Fruit fly (Drosophila melanogaster): ENCODE results near the gene CG42654.

The CG42654 gene

dm6 chr3L:19928435-19929011, 25.8 kb downstream of the CG42654 start, which contains the start of the genes CG8004 and RhoGDI (continued):
- TF ChIP-seq chif (GFP tag; optimal IDR thresholded peaks at IDR 0.05) (peak; percentile 12 to 64), Hr39 (optimal IDR thresholded peaks at IDR 0.05) (no peak), corto (GFP tag; optimal IDR thresholded peaks at IDR 0.05) (no peak), CG2202 (tag; optimal IDR thresholded peaks at IDR 0.05) (peak; percentile 32), pnt (GFP tag; optimal IDR thresholded peaks at IDR 0.05) (peak; percentile 51), ara (GFP tag; IDR thresholded peaks at IDR 0.05) (no peak), Med (GFP tag) (peak; percentile 96), Hr51 (GFP tag; optimal IDR thresholded peaks at IDR 0.05) (peak; percentile 57 to 70), D (optimal IDR thresholded peaks at IDR 0.05) (no peak), D (GFP tag; optimal IDR thresholded peaks at IDR 0.05) (no peak), Rfx (GFP tag; IDR thresholded peaks at IDR 0.05) (peak; percentile 72), disco-r (GFP tag; optimal IDR thresholded peaks at IDR 0.05) (peak; percentile 35), bigmax (GFP tag; optimal IDR thresholded peaks at IDR 0.05) (no peak), CG17802 (tag; optimal IDR thresholded peaks at IDR 0.05) (peak; percentile 79), CG8478 (optimal IDR thresholded peaks at IDR 0.05) (no peak), stc (GFP tag; IDR thresholded peaks at IDR 0.05) (0 out of 2 replicates have a peak, but pooled peaks have one; percentile 19), CG18599 (GFP tag; optimal IDR thresholded peaks at IDR 0.05) (peak; percentile 29), esg (GFP tag; conservative IDR thresholded peaks at IDR 0.05) (peak; percentile 51), CrebB (tag; optimal IDR thresholded peaks at IDR 0.05) (peak; percentile 4), hb (GFP tag; IDR thresholded peaks at IDR 0.05; ENCODE audit: partially characterized antibody) (no peak), ro (GFP tag; IDR thresholded peaks at IDR 0.05) (no peak), lola (GFP tag; optimal IDR thresholded peaks at IDR 0.05) (peak in 1 of 3 experiments; percentile 51), h (optimal IDR thresholded peaks at IDR 0.05) (no peak), CG7963 (GFP tag; IDR thresholded peaks at IDR 0.05; ENCODE audit: partially characterized antibody) (no peak), CG9437 (GFP tag; optimal IDR thresholded peaks at IDR 0.05) (peak; percentile 13), Gsc (GFP tag; IDR thresholded peaks at IDR 0.05) (no peak), Antp (GFP tag; optimal IDR thresholded peaks at IDR 0.05) (peak; percentile 61), nau (GFP tag; optimal IDR thresholded peaks at IDR 0.05) (no peak), az2 (GFP tag; optimal IDR thresholded peaks at IDR 0.05) (peak; percentile 63), Oaz (GFP tag; IDR thresholded peaks at IDR 0.05) (no peak), CG10267 (tag; optimal IDR thresholded peaks at IDR 0.05) (peak; percentile 78), CG13624 (GFP tag; optimal IDR thresholded peaks at IDR 0.05) (peak; percentile 71), CG6654 (GFP tag; optimal IDR thresholded peaks at IDR 0.05) (no peak), PHDP (tag; optimal IDR thresholded peaks at IDR 0.05) (peak; percentile 66), schlank (tag; optimal IDR thresholded peaks at IDR 0.05) (no peak), CG15269 (tag; optimal IDR thresholded peaks at IDR 0.05) (peak; percentile 60), Ets65A (GFP tag) (peak; percentile 91), jing (GFP tag; optimal IDR thresholded peaks at IDR 0.05) (no peak), CG43689 (GFP tag; IDR thresholded peaks at IDR 0.05) (no peak), hth (optimal IDR thresholded peaks at IDR 0.05) (no peak), tio (GFP tag; optimal IDR thresholded peaks at IDR 0.05) (no peak), CG1603 (tag; optimal IDR thresholded peaks at IDR 0.05) (peak; percentile 73), CG13123 (GFP tag; optimal IDR thresholded peaks at IDR 0.05) (peak; percentile 45), Six4 (GFP tag; optimal IDR thresholded peaks at IDR 0.05) (peak; percentile 44), CG8290 (GFP tag; optimal IDR thresholded peaks at IDR 0.05) (peak; percentile 39), CG8290 (tag; optimal IDR thresholded peaks at IDR 0.05) (peak in 1 of 2 experiments; percentile 30), odd (GFP tag; optimal IDR thresholded peaks at IDR 0.05) (no peak), CG11560 (tag; IDR thresholded peaks at IDR 0.05) (no peak), so (GFP tag; IDR thresholded peaks at IDR 0.05) (no peak), CG17829 (tag; optimal IDR thresholded peaks at IDR 0.05) (peak; percentile 79), Hsf (GFP tag; optimal IDR thresholded peaks at IDR 0.05) (peak; percentile 80), dmrt99B (tag; optimal IDR thresholded peaks at IDR 0.05) (peak; percentile 37)

Data from whole organism, embryonic.